Fruit fly (Drosophila melanogaster) whole organism, pupa: ENCODE results near the gene CG32537.

ENCODE experiments used
- CG10348 ChIP-seq: fragments of 200-800 bp; sonication (Bioruptor generic); IDR thresholded peaks from 2 replicates; pipeline ENCODE4 v1.3.6; 2022; ENCODE audit warnings: missing biosample characterization, missing genetic modification characterization
- CG12605 ChIP-seq: fragments of 200-800 bp; sonication (Bioruptor generic); IDR thresholded peaks from 2 replicates; pipeline ENCODE4 v1.3.6; 2022; ENCODE audit warnings: missing biosample characterization, missing genetic modification characterization
- CG13204 ChIP-seq: fragments of 200-800 bp; sonication (Bioruptor generic); optimal IDR thresholded peaks from 2 replicates; lab custom pipeline; 2018; ENCODE audit warnings: missing biosample characterization, mild to moderate bottlenecking, missing genetic modification characterization, moderate library complexity
- CG14655 ChIP-seq: fragments of 200-800 bp; sonication (Bioruptor generic); optimal IDR thresholded peaks from 3 replicates; lab custom pipeline; 2017; ENCODE audit warnings: mild to moderate bottlenecking, missing biosample characterization, missing genetic modification reagents, missing genetic modification characterization
- CG15710 ChIP-seq: fragments of 200-800 bp; sonication (Bioruptor generic); optimal IDR thresholded peaks from 2 replicates; lab custom pipeline; 2018; ENCODE audit warnings: missing biosample characterization, mild to moderate bottlenecking, missing genetic modification characterization, moderate library complexity
- CG17806 ChIP-seq: fragments of 200-800 bp; sonication (Bioruptor generic); optimal IDR thresholded peaks from 2 replicates; lab custom pipeline; 2018; ENCODE audit warnings: missing biosample characterization, mild to moderate bottlenecking, missing genetic modification characterization, moderate library complexity
- CG32121 ChIP-seq: fragments of 200-800 bp; sonication (Bioruptor generic); IDR thresholded peaks from 2 replicates; pipeline ENCODE4 v1.3.6; 2022; ENCODE audit warnings: missing biosample characterization, missing genetic modification characterization
- CG34367 ChIP-seq: fragments of 200-800 bp; sonication (Bioruptor generic); optimal IDR thresholded peaks from 2 replicates; lab custom pipeline; 2018; ENCODE audit warnings: missing biosample characterization, mild to moderate bottlenecking, missing genetic modification characterization
- CG4496 ChIP-seq: fragments of 200-800 bp; sonication (Bioruptor generic); IDR thresholded peaks from 3 replicates; pipeline ENCODE4 v1.3.6; 2022; ENCODE audit warnings: missing biosample characterization, missing genetic modification characterization
- CG8159 ChIP-seq: fragments of 200-800 bp; sonication (Bioruptor generic); optimal IDR thresholded peaks from 3 replicates; lab custom pipeline; 2018; ENCODE audit warnings: missing biosample characterization, mild to moderate bottlenecking, missing genetic modification characterization, moderate library complexity
- CG8301 ChIP-seq: fragments of 200-800 bp; sonication (Bioruptor generic); optimal IDR thresholded peaks from 2 replicates; lab custom pipeline; 2018; ENCODE audit warnings: missing biosample characterization, mild to moderate bottlenecking, missing genetic modification characterization
- CG9948 ChIP-seq: fragments of 200-800 bp; sonication (Bioruptor generic); optimal IDR thresholded peaks from 2 replicates; lab custom pipeline; 2018; ENCODE audit warnings: missing biosample characterization, mild to moderate bottlenecking, missing genetic modification characterization, moderate library complexity
- D1 ChIP-seq: fragments of 200-800 bp; sonication (Bioruptor generic); optimal IDR thresholded peaks from 2 replicates; lab custom pipeline; 2018; ENCODE audit warnings: missing biosample characterization, mild to moderate bottlenecking, missing genetic modification characterization, moderate library complexity
- EcR ChIP-seq: fragments of 200-800 bp; sonication (Bioruptor generic); optimal IDR thresholded peaks from 3 replicates; lab custom pipeline; 2019; ENCODE audit warnings: missing biosample characterization, missing genetic modification characterization, mild to moderate bottlenecking, moderate library complexity, missing genetic modification reagents
- Ets98B ChIP-seq: fragments of 200-800 bp; sonication (Bioruptor generic); IDR thresholded peaks from 2 replicates; pipeline ENCODE4 v1.3.6; 2022; ENCODE audit warnings: missing biosample characterization, missing genetic modification characterization
- Pif1A ChIP-seq: fragments of 200-800 bp; sonication (Bioruptor generic); optimal IDR thresholded peaks from 3 replicates; lab custom pipeline; 2016; ENCODE audit warnings: missing biosample characterization, missing genetic modification characterization
- Pif1B ChIP-seq: fragments of 200-800 bp; sonication (Bioruptor generic); optimal IDR thresholded peaks from 3 replicates; lab custom pipeline; 2016; ENCODE audit warnings: missing biosample characterization, missing genetic modification characterization
- Snoo ChIP-seq: fragments of 200-800 bp; sonication (Bioruptor generic); optimal IDR thresholded peaks from 3 replicates; lab custom pipeline; 2017; ENCODE audit warnings: missing biosample characterization, mild to moderate bottlenecking, missing genetic modification characterization, inconsistent platforms
- fd96Ca ChIP-seq: fragments of 200-800 bp; sonication (Bioruptor generic); IDR thresholded peaks from 3 replicates; pipeline ENCODE4 v1.3.6; 2022; ENCODE audit warnings: missing biosample characterization, missing genetic modification characterization
- gl ChIP-seq: fragments of 200-800 bp; sonication (Bioruptor generic); optimal IDR thresholded peaks from 2 replicates; lab custom pipeline; 2018; ENCODE audit warnings: missing biosample characterization, mild to moderate bottlenecking, missing genetic modification characterization
- rn ChIP-seq: fragments of 200-800 bp; sonication (Bioruptor generic); IDR thresholded peaks from 2 replicates; pipeline ENCODE4 v1.3.6; 2022; ENCODE audit warnings: missing biosample characterization, missing genetic modification characterization

The CG32537 gene

DNA sequence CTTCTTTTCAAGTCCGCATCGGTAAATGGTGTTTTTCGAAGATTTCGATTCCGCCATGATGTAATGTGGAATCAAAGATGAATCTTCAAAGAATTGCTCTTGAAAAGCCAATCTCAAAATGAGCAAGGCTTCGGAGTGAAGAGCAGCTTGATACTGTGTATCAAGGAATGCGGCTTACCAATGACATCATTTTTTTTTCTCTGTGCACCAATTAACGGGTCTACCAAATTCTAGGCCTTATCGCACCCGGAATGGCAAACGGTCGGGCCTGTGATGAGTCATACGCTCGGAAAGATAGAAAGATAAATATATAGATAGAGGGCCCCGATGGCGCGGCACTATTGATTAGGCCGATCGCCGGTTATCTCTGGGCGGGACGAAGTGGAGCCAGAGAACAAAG lies 40.2 kb upstream of the CG32537 start:
- no peak for TF ChIP-seq Pif1B (GFP tag; lab: Kevin White, UChicago)
- no peak for TF ChIP-seq Snoo (tag; lab: Kevin White, UChicago)
- TF ChIP-seq Pif1A (GFP tag; lab: Kevin White, UChicago), result no peak
- TF ChIP-seq gl (tag; lab: Kevin White, UChicago), result no peak
- no peak for TF ChIP-seq CG15710 (tag; lab: Kevin White, UChicago)
- TF ChIP-seq CG13204, result no peak
- TF ChIP-seq D1, result no peak
- no peak for TF ChIP-seq CG8159 (tag; lab: Kevin White, UChicago)
- no peak for TF ChIP-seq CG9948

DNA sequence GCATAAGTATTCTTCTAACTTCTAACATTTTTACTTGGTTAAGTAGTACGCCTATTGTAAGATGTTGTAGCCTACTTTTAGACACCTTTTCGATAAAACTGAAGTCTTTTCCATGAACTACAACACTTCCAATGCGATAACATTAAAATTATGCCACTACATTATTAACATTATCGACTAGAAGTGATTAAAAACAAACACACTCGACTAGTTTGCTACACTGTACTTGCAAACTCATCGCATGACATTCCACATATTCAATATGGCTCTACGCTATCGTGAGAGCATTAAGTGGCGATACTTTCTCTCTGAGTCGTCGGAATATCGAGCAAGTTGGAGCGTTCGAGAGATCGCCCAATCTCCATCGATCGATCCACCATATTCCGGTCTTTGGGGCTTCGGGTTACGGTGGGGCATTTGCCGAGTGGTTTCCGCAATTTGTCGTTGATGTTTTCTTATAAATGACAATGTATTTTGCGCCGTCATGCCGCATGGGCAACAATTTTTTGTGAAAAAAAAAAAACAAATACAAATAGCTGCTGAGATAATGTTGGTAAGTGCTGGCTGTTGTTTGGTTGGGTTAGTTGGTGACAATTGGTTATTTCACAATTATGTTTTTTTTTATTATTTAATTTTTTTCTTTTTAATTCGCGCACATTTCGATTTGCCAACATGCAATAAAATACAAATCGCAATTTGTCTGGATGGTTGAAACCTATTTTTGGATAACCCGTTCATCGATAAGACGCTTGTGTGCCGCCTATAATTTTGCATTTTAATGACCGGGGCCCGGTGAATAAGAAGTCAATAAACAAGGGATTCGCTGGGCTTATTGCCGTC lies 39.3 kb upstream of the CG32537 start:
- no peak for TF ChIP-seq CG13204
- TF ChIP-seq Pif1B (GFP tag; lab: Kevin White, UChicago), result no peak
- peak; percentile 14 for TF ChIP-seq EcR (GFP tag; lab: Kevin White, UChicago)
- no peak for TF ChIP-seq Snoo (tag; lab: Kevin White, UChicago)
- TF ChIP-seq CG4496, result peak; percentile 25; the same call in 1 of the 3 replicates
- no peak for TF ChIP-seq CG9948
- TF ChIP-seq Ets98B (GFP tag; lab: Robert Waterston, UW), result no peak

DNA sequence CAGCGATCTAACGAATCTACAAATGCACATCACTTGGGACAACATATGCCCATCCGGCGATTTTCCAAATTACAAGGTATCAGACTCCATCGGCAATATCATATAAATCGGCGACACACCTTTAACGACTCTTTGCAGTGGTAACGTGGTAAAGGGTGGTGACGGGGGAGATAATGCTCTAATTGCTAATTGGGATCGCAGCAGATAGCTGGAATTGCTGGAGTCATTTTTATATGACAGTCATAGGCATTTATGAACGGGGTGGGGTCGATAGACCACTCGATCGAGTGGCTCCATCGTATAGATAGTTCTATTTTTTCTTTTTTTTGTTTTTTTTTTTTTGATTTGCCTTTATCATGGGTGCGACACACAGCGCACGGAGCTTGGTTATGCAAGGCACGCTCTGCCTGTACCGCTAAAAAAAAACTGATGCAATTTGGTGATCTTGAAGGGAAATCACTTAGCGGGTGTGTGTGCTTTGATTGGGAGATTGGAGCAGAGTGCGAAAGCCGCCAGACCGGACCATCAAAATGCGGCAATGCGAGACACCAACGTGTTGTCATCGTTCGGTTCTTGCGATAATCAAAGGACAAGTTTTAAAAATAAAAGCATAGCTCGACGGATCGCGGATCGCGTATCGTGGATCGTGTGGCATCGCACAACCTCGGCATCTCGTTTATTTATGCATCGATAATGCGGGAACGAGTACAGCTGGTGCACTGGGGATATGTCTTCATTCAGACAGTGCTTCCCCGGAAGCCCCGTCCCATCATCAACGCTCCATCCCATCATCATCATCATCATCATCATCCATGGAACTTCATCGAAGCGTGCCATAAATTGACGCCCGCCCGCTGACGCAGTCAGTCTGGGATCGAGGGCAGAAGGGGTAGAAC lies 38.2 kb upstream of the CG32537 start:
- TF ChIP-seq CG10348 (no peak), CG12605 (GFP tag; lab: Robert Waterston, UW) (peak; percentile 64), CG13204 (peak; percentile 63), rn (GFP tag; lab: Robert Waterston, UW) (no peak), D1 (no peak), CG14655 (GFP tag; lab: Kevin White, UChicago) (peak; percentile 10), CG17806 (no peak), EcR (GFP tag; lab: Kevin White, UChicago) (peak; percentile 85), Pif1A (GFP tag; lab: Kevin White, UChicago) (peak; percentile 18), CG4496 (peak; percentile 21; the same call in 1 of the 3 replicates), Pif1B (GFP tag; lab: Kevin White, UChicago) (no peak), Ets98B (GFP tag; lab: Robert Waterston, UW) (no peak), CG8159 (tag; lab: Kevin White, UChicago) (no peak), fd96Ca (GFP tag; lab: Robert Waterston, UW) (no peak), CG34367 (tag; lab: Kevin White, UChicago) (no peak), CG32121 (GFP tag; lab: Robert Waterston, UW) (no peak), Snoo (tag; lab: Kevin White, UChicago) (no peak), CG9948 (no peak), CG8301 (tag; lab: Kevin White, UChicago) (no peak), CG15710 (tag; lab: Kevin White, UChicago) (no peak), gl (tag; lab: Kevin White, UChicago) (peak; percentile 13)
- TF ChIP-seq, all 21 proteins: peak for 7

DNA sequence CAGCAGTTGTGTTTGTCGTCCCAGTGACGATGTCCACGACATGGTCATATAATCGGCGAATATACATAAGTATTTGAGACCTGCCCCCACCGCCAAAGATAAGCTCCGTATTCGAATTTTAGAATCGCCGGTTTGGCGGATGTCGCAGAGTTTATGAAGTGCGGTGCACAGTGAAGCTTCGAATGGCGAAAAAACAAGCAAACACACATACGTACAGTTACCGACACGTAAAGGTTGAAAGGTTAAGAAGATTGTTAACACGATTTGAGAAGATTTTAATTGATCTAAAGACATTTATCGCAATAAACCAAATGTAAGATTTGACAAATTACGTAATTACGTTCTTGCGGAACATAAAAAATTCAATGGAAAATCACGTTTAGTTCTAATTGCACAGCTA lies 33.3 kb upstream of the CG32537 start:
- no peak for TF ChIP-seq D1
- TF ChIP-seq rn (GFP tag; lab: Robert Waterston, UW), result no peak
- no peak for TF ChIP-seq CG13204
- no peak for TF ChIP-seq Snoo (tag; lab: Kevin White, UChicago)
- TF ChIP-seq Pif1B (GFP tag; lab: Kevin White, UChicago), result no peak

DNA sequence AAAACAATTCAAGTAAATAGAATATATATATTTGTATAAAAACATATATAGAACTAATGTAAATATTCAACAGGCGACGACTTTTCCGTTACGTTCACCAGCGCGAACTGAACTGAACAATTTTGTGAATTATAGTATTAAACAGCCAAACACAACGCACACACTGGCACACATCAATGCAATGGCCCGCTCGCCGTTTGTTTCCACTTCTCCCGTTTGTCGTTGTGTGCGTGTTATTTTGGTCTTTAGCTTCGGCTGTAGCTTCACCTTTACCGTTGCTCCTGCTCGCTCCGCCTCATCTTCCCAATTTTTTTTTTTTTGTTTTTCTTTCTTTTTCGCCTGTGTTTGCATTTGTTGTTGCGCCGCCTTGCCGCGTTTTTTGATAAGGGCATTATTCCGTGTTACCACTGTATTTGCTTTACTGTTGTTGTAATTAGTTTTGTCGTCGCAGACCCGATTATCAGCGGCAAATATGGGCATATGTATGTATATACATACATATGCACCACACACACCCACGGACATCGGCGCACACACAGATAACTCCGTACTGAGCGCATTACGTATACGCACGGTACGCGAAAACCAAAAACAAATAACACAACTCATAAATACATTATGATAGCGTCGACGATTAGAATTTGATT lies 31.6 kb upstream of the CG32537 start, which contains the start of gene CG8051:
Gene CG8051, minus strand, starts transcription at position 116 of the 647 bp plus-strand sequence.
- TF ChIP-seq D1 (no peak), CG32121 (GFP tag; lab: Robert Waterston, UW) (peak; percentile 39; the same call in 1 of the 2 replicates), fd96Ca (GFP tag; lab: Robert Waterston, UW) (peak; percentile 33; the same call in 1 of the 3 replicates), CG14655 (GFP tag; lab: Kevin White, UChicago) (no peak), Pif1B (GFP tag; lab: Kevin White, UChicago) (no peak)
- TF ChIP-seq, all 21 proteins: peak for 2

DNA sequence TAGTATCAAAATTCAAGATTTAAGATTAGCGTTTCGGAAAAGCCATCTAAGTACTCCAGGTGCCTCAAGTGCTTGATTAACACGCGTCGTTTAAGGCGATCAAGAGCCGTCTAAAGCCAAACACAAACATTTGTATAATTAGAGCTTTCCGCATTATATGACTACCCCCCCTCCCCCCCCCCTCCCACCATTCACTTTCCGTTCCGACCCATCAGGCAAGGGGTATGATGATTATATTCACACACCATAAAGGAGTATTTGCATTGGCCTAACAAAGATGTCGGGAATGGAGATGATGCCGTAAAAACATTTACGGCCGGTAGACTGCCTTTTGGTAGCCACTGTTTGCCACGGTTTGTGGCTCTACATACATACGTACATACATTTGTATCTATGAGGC lies 30.2 kb upstream of the CG32537 start:
- TF ChIP-seq CG12605 (GFP tag; lab: Robert Waterston, UW) (no peak), fd96Ca (GFP tag; lab: Robert Waterston, UW) (0 out of 3 replicates have a peak, but pooled peaks have one; percentile 11)
